Fruit fly (Drosophila melanogaster) whole organism, embryonic: ENCODE data around the gene CG34039.
A peak's percentile ranks its signal among the peaks of the same experiment; 100 is the strongest.

Experiments
- B-H1 ChIP-seq: fragments of 200-800 bp; sonication (Bioruptor generic); IDR thresholded peaks from 3 replicates; pipeline ENCODE4 v1.3.6; 2022; ENCODE audit warnings: missing biosample characterization, missing genetic modification characterization
- Blimp-1 ChIP-seq: fragments of 200-800 bp; sonication (Bioruptor generic); optimal IDR thresholded peaks from 3 replicates; lab custom pipeline; 2018; ENCODE audit warnings: missing biosample characterization, missing genetic modification characterization, mild to moderate bottlenecking, moderate library complexity, missing genetic modification reagents
- CG10209 ChIP-seq: fragments of 200-800 bp; sonication (Bioruptor generic); optimal IDR thresholded peaks from 3 replicates; lab custom pipeline; 2017; ENCODE audit warnings: missing biosample characterization, mild to moderate bottlenecking, missing genetic modification characterization, missing genetic modification reagents
- CG10431 ChIP-seq: fragments of 200-800 bp; sonication (Bioruptor generic); optimal IDR thresholded peaks from 3 replicates; lab custom pipeline; 2018; ENCODE audit warnings: missing biosample characterization, mild to moderate bottlenecking, missing genetic modification characterization
- CG10979 ChIP-seq: fragments of 200-800 bp; sonication (Bioruptor generic); optimal IDR thresholded peaks from 2 replicates; lab custom pipeline; 2018; ENCODE audit warnings: missing biosample characterization, mild to moderate bottlenecking, missing genetic modification characterization, moderate library complexity
- CG11504 ChIP-seq: fragments of 200-800 bp; sonication (Bioruptor generic); optimal IDR thresholded peaks from 3 replicates; lab custom pipeline; 2019; ENCODE audit warnings: missing biosample characterization, mild to moderate bottlenecking, missing genetic modification characterization, moderate library complexity
- CG14965 ChIP-seq: fragments of 200-800 bp; sonication (Bioruptor generic); optimal IDR thresholded peaks from 2 replicates; lab custom pipeline; 2016; ENCODE audit warnings: missing biosample characterization, missing genetic modification characterization, borderline replicate concordance
- CG17361 ChIP-seq: fragments of 200-800 bp; sonication (Bioruptor generic); IDR thresholded peaks from 3 replicates; pipeline ENCODE4 v1.3.6; 2022; ENCODE audit warnings: missing biosample characterization, missing genetic modification characterization
- CG18599 ChIP-seq: fragments of 200-800 bp; sonication (Bioruptor generic); optimal IDR thresholded peaks from 3 replicates; lab custom pipeline; 2017; ENCODE audit warnings: missing biosample characterization, missing genetic modification characterization, mild to moderate bottlenecking, moderate library complexity, missing genetic modification reagents
- CG18764 ChIP-seq: fragments of 200-800 bp; sonication (Bioruptor generic); optimal IDR thresholded peaks from 3 replicates; lab custom pipeline; 2016; ENCODE audit warnings: missing biosample characterization, missing genetic modification characterization
- CG2678 ChIP-seq: fragments of 200-800 bp; sonication (Bioruptor generic); optimal IDR thresholded peaks from 3 replicates; lab custom pipeline; 2019; ENCODE audit warnings: missing biosample characterization, mild to moderate bottlenecking, missing genetic modification characterization, moderate library complexity
- CG2712 ChIP-seq: fragments of 200-800 bp; optimal IDR thresholded peaks from 3 replicates; lab custom pipeline; 2019; ENCODE audit warnings: missing biosample characterization, mild to moderate bottlenecking, missing genetic modification characterization, moderate library complexity
- CG31441 ChIP-seq: fragments of 200-800 bp; sonication (Bioruptor generic); IDR thresholded peaks from 2 replicates; pipeline ENCODE4 v1.3.6; 2022; ENCODE audit warnings: missing biosample characterization, missing genetic modification characterization
- CG3407 ChIP-seq: fragments of 200-800 bp; sonication (Bioruptor generic); optimal IDR thresholded peaks from 2 replicates; lab custom pipeline; 2018; ENCODE audit warnings: missing biosample characterization, mild to moderate bottlenecking, missing genetic modification characterization
- CG4854 ChIP-seq: fragments of 200-800 bp; sonication (Bioruptor generic); optimal IDR thresholded peaks from 2 replicates; lab custom pipeline; 2016; ENCODE audit warnings: missing biosample characterization, missing genetic modification characterization, inconsistent platforms
- CG5180 ChIP-seq: fragments of 200-800 bp; sonication (Bioruptor generic); optimal IDR thresholded peaks from 3 replicates; lab custom pipeline; 2017; ENCODE audit warnings: missing biosample characterization, missing genetic modification characterization, mild to moderate bottlenecking, moderate library complexity, missing genetic modification reagents
- CG6175 ChIP-seq: fragments of 200-800 bp; sonication (Bioruptor generic); IDR thresholded peaks from 3 replicates; pipeline ENCODE4 v1.3.6; 2022; ENCODE audit warnings: missing biosample characterization, missing genetic modification characterization
- CG6689 ChIP-seq: fragments of 200-800 bp; sonication (Bioruptor generic); IDR thresholded peaks from 2 replicates; pipeline ENCODE4 v1.3.6; 2022; ENCODE audit warnings: missing biosample characterization, missing genetic modification characterization
- CG8944 ChIP-seq: fragments of 200-800 bp; sonication (Bioruptor generic); optimal IDR thresholded peaks from 3 replicates; lab custom pipeline; 2016; ENCODE audit warnings: missing biosample characterization, missing genetic modification characterization
- CG9727 ChIP-seq: fragments of 200-800 bp; sonication (Bioruptor generic); optimal IDR thresholded peaks from 3 replicates; lab custom pipeline; 2017; ENCODE audit warnings: missing biosample characterization, mild to moderate bottlenecking, missing genetic modification characterization
- D19A ChIP-seq: fragments of 200-800 bp; optimal IDR thresholded peaks from 3 replicates; lab custom pipeline; 2019; ENCODE audit warnings: missing biosample characterization, mild to moderate bottlenecking, missing genetic modification characterization, moderate library complexity
- Ets65A ChIP-seq: fragments of 200-800 bp; sonication (Bioruptor generic); peaks from one replicate; lab custom pipeline; 2016; ENCODE audit warnings: missing biosample characterization, missing genetic modification characterization
- Hr78 ChIP-seq, 2 experiments: fragments of 200-800 bp in 1 of 2; fragments of >200 bp in 1 of 2; sonication (Bioruptor generic) in 1 of 2; optimal IDR thresholded peaks; 2 replicates each; lab custom pipeline; 2017 to 2019; ENCODE audit warnings: missing biosample characterization in 2 of 2, missing genetic modification characterization in 2 of 2, mild to moderate bottlenecking in 1 of 2, moderate library complexity in 1 of 2
- MBD-R2 ChIP-seq: fragments of 200-800 bp; sonication (Bioruptor generic); IDR thresholded peaks from 2 replicates; pipeline ENCODE4 v1.3.6; 2022; ENCODE audit warnings: missing biosample characterization, missing genetic modification characterization
- Mad ChIP-seq: fragments of 200-800 bp; sonication (Bioruptor generic); optimal IDR thresholded peaks from 2 replicates; lab custom pipeline; 2016; ENCODE audit warnings: missing biosample characterization, missing genetic modification characterization
- Nf-YC ChIP-seq: fragments of 200-800 bp; optimal IDR thresholded peaks from 3 replicates; lab custom pipeline; 2019; ENCODE audit warnings: missing biosample characterization, mild to moderate bottlenecking, missing genetic modification characterization, moderate library complexity
- Opbp ChIP-seq: fragments of 200-800 bp; sonication (Bioruptor generic); IDR thresholded peaks from 3 replicates; pipeline ENCODE4 v1.3.6; 2022; ENCODE audit warnings: missing biosample characterization, missing genetic modification characterization; ENCODE audit not compliant: partially characterized antibody
- Trl ChIP-seq, 3 experiments: fragments of >200 bp in 2 of 3; fragments of 200-800 bp in 1 of 3; sonication (Bioruptor generic) in 1 of 3; optimal IDR thresholded peaks; 2 replicates in 1 of 3; 3 replicates in 2 of 3; lab custom pipeline; 2016 to 2017; ENCODE audit warnings: missing biosample characterization in 1 of 3, missing genetic modification characterization in 1 of 3
- Vsx1 ChIP-seq: fragments of 200-800 bp; sonication (Bioruptor generic); optimal IDR thresholded peaks from 2 replicates; lab custom pipeline; 2017; ENCODE audit warnings: missing biosample characterization, mild to moderate bottlenecking, missing genetic modification characterization, missing genetic modification reagents
- chn ChIP-seq: fragments of 200-800 bp; sonication (Bioruptor generic); optimal IDR thresholded peaks from 2 replicates; lab custom pipeline; 2016; ENCODE audit warnings: missing biosample characterization, missing genetic modification characterization
- ci ChIP-seq: fragments of 200-800 bp; sonication (Bioruptor generic); IDR thresholded peaks from 3 replicates; pipeline ENCODE4 v1.3.6; 2022; ENCODE audit warnings: missing biosample characterization, missing genetic modification characterization
- corto ChIP-seq: fragments of 200-800 bp; sonication (Bioruptor generic); optimal IDR thresholded peaks from 2 replicates; lab custom pipeline; 2016; ENCODE audit warnings: missing biosample characterization, mild to moderate bottlenecking, missing genetic modification characterization, moderate library complexity
- croc ChIP-seq: fragments of 200-800 bp; sonication (Bioruptor generic); conservative IDR thresholded peaks from 3 replicates; pipeline ENCODE4 v1.3.6; 2022; ENCODE audit warnings: missing biosample characterization, missing genetic modification characterization
- dimm ChIP-seq: fragments of 200-800 bp; sonication (Bioruptor generic); IDR thresholded peaks from 2 replicates; pipeline ENCODE4 v1.3.6; 2022; ENCODE audit warnings: missing biosample characterization, missing genetic modification characterization
- dm ChIP-seq: fragments of 200-800 bp; sonication (Bioruptor generic); optimal IDR thresholded peaks from 3 replicates; lab custom pipeline; 2016; ENCODE audit warnings: missing biosample characterization, missing genetic modification characterization
- grn ChIP-seq: fragments of 200-800 bp; sonication (Bioruptor generic); optimal IDR thresholded peaks from 3 replicates; lab custom pipeline; 2017; ENCODE audit warnings: missing biosample characterization, missing genetic modification characterization
- knrl ChIP-seq: fragments of 200-800 bp; sonication (Bioruptor generic); IDR thresholded peaks from 3 replicates; pipeline ENCODE4 v1.3.6; 2022; ENCODE audit warnings: missing biosample characterization, missing genetic modification characterization; ENCODE audit not compliant: partially characterized antibody
- mirr ChIP-seq: fragments of 200-800 bp; sonication (Bioruptor generic); optimal IDR thresholded peaks from 3 replicates; lab custom pipeline; 2018; ENCODE audit warnings: missing biosample characterization, mild to moderate bottlenecking, missing genetic modification characterization
- nom ChIP-seq: fragments of 200-800 bp; sonication (Bioruptor generic); optimal IDR thresholded peaks from 2 replicates; lab custom pipeline; 2017; ENCODE audit warnings: missing biosample characterization, missing genetic modification characterization, mild to moderate bottlenecking, moderate library complexity, missing genetic modification reagents
- oc ChIP-seq: fragments of 200-800 bp; sonication (Bioruptor generic); optimal IDR thresholded peaks from 2 replicates; lab custom pipeline; 2018; ENCODE audit warnings: missing biosample characterization, mild to moderate bottlenecking, missing genetic modification characterization, moderate library complexity
- odd ChIP-seq: fragments of 200-800 bp; sonication (Bioruptor generic); optimal IDR thresholded peaks from 2 replicates; lab custom pipeline; 2017; ENCODE audit warnings: missing biosample characterization, mild to moderate bottlenecking, missing genetic modification characterization
- otp ChIP-seq: fragments of 200-800 bp; sonication (Bioruptor generic); IDR thresholded peaks from 3 replicates; pipeline ENCODE4, ENCODE4 v1.3.6; 2022; ENCODE audit warnings: missing biosample characterization, missing genetic modification characterization
- pan ChIP-seq, 4 experiments: fragments of >200 bp in 3 of 4; fragments of 200-800 bp in 1 of 4; sonication (Bioruptor generic) in 1 of 4; optimal IDR thresholded peaks in 3 of 4; IDR thresholded peaks in 1 of 4; 2 replicates each; pipeline versions ENCODE4 v1.3.6 to Lab custom; 2017 to 2022; ENCODE audit warnings: missing biosample characterization in 2 of 4, missing genetic modification characterization in 2 of 4, mixed read lengths in 1 of 4
- pros ChIP-seq: fragments of 200-800 bp; sonication (Bioruptor generic); optimal IDR thresholded peaks from 3 replicates; lab custom pipeline; 2019; ENCODE audit warnings: missing biosample characterization, mild to moderate bottlenecking, missing genetic modification characterization, moderate library complexity
- ro ChIP-seq: fragments of 200-800 bp; sonication (Bioruptor generic); IDR thresholded peaks from 2 replicates; pipeline ENCODE4 v1.3.6; 2022; ENCODE audit warnings: missing biosample characterization, missing genetic modification characterization
- sug ChIP-seq: fragments of 200-800 bp; optimal IDR thresholded peaks from 2 replicates; lab custom pipeline; 2019; ENCODE audit warnings: missing biosample characterization, mild to moderate bottlenecking, missing genetic modification characterization, moderate library complexity
- trem ChIP-seq: fragments of 200-800 bp; optimal IDR thresholded peaks from 3 replicates; lab custom pipeline; 2019; ENCODE audit warnings: missing biosample characterization, mild to moderate bottlenecking, missing genetic modification characterization, moderate library complexity
- vvl ChIP-seq: fragments of 200-800 bp; sonication (Bioruptor generic); IDR thresholded peaks from 2 replicates; pipeline ENCODE4 v1.3.6; 2022; ENCODE audit warnings: missing biosample characterization, missing genetic modification characterization
- z ChIP-seq: fragments of 200-800 bp; sonication (Bioruptor generic); IDR thresholded peaks from 3 replicates; pipeline ENCODE4 v1.3.6; 2022; ENCODE audit warnings: missing biosample characterization, missing genetic modification characterization

Gene CG34039

DNA sequence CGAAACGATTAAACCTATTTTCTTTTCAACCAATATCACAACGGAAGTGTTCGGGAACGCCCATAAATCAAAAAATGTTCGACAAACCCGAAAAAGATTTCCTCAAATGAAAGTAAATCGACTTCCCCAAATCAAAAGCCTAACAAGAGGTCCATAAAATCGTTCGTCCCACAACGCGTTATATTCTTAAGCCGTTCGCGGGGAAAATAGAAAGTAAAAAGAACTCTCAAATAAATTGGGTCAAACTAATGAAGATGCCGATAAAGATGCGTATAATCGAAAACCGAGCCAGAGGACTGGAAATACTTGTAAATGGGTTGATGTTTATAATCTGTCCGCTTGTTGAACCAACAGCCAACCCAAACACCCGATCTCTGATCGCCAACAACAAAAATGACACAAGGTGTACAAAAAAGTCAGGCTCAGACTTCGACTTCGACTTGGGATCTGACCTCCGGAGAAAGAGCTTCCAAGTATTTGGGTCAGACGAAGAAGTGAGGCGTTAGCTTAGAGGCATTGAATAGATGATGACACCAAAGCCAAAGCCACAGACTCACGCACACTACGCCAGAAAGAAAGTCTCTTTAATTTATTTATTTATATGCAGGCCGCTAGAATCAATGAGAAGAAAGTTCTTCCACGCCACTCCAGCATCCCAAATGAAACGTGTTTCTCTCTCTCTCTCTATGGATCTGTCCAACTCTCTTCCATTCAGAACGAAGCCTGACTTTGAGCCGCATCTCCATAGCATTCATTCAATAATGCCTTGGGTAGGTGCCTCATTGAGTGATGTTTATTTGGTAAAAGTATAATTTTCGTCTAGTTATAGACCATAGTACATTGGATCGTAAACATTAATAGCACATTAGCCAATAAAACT, 37.1 kb upstream of the CG34039 start (continued):
- TF ChIP-seq croc (GFP tag; lab: Robert Waterston, UW) (no peak), CG5180 (GFP tag; lab: Kevin White, UChicago) (no peak), CG4854 (GFP tag; lab: Kevin White, UChicago) (no peak), odd (GFP tag; lab: Kevin White, UChicago) (no peak), knrl (GFP tag; lab: Robert Waterston, UW) (no peak), oc (tag; lab: Kevin White, UChicago) (peak; percentile 49), CG14965 (no peak), Mad (GFP tag; lab: Kevin White, UChicago) (no peak), CG6175 (GFP tag; lab: Robert Waterston, UW) (no peak), CG18599 (no peak), Blimp-1 (GFP tag; lab: Kevin White, UChicago) (peak; percentile 96), pan (optimal IDR thresholded peaks at IDR 0.05; lab: Kevin White, UChicago) (no peak), pan (GFP tag; optimal IDR thresholded peaks at IDR 0.05 in 1 of 2, IDR thresholded peaks at IDR 0.05 in 1 of 2) (no peak), otp (GFP tag; lab: Robert Waterston, UW) (no peak), MBD-R2 (GFP tag; lab: Robert Waterston, UW) (no peak), CG2712 (tag; lab: Kevin White, UChicago) (peak; percentile 12), Hr78 (GFP tag; optimal IDR thresholded peaks at IDR 0.05; lab: Kevin White, UChicago) (peak in 1 of 2 experiments; percentile 43), grn (no peak), corto (GFP tag; lab: Kevin White, UChicago) (no peak), trem (tag; lab: Kevin White, UChicago) (no peak), Trl (optimal IDR thresholded peaks at IDR 0.05; lab: Kevin White, UChicago) (peak in 1 of 2 experiments; percentile 19), Trl (GFP tag; optimal IDR thresholded peaks at IDR 0.05; lab: Kevin White, UChicago) (no peak), CG31441 (no peak), CG8944 (GFP tag; lab: Kevin White, UChicago) (no peak), dimm (GFP tag; lab: Robert Waterston, UW) (no peak), CG11504 (tag; lab: Kevin White, UChicago) (no peak), vvl (GFP tag; lab: Robert Waterston, UW) (0 out of 2 replicates have a peak, but pooled peaks have one; percentile 21), ci (GFP tag; lab: Robert Waterston, UW) (no peak), CG6689 (GFP tag; lab: Robert Waterston, UW) (no peak), ro (GFP tag; lab: Robert Waterston, UW) (no peak), Ets65A (GFP tag; lab: Kevin White, UChicago) (no peak), dm (GFP tag; lab: Kevin White, UChicago) (no peak), nom (GFP tag; lab: Kevin White, UChicago) (no peak), Nf-YC (tag; lab: Kevin White, UChicago) (no peak), pros (GFP tag; lab: Kevin White, UChicago) (peak; percentile 71), CG3407 (no peak), CG10431 (peak; percentile 30), z (GFP tag; lab: Robert Waterston, UW) (peak; percentile 85), sug (no peak)

- TF ChIP-seq CG17361 (peak; percentile 42; the same call in 1 of the 3 replicates), D19A (tag; lab: Kevin White, UChicago) (peak; percentile 52), Opbp (GFP tag; lab: Robert Waterston, UW) (no peak), chn (no peak), CG9727 (GFP tag; lab: Kevin White, UChicago) (peak; percentile 16), mirr (GFP tag; lab: Kevin White, UChicago) (no peak), B-H1 (GFP tag; lab: Robert Waterston, UW) (no peak), CG2678 (peak; percentile 41), CG18764 (GFP tag; lab: Kevin White, UChicago) (no peak), CG10209 (GFP tag; lab: Kevin White, UChicago) (peak; percentile 31), Vsx1 (GFP tag; lab: Kevin White, UChicago) (no peak), CG10979 (tag; lab: Kevin White, UChicago) (peak; percentile 51)
Observed at dm6 chr3L:14531802-14532201, 28.0 kb upstream of the CG34039 start.
